Fruit fly (Drosophila melanogaster) whole organism, prepupa: Measurements from ENCODE around the gene CG11562.

ENCODE experiments used
- CG7368 ChIP-seq: fragments of 200-800 bp; sonication (Bioruptor generic); optimal IDR thresholded peaks from 3 replicates; lab custom pipeline; 2016; ENCODE audit warnings: missing biosample characterization, missing genetic modification characterization
- CG8119 ChIP-seq: fragments of 200-800 bp; sonication (Bioruptor generic); IDR thresholded peaks from 3 replicates; pipeline ENCODE4 v1.3.6; 2022; ENCODE audit warnings: missing biosample characterization, missing genetic modification characterization
- Gug ChIP-seq: fragments of 200-800 bp; sonication (Bioruptor generic); IDR thresholded peaks from 2 replicates; pipeline ENCODE4 v1.3.6; 2022; ENCODE audit warnings: missing biosample characterization, missing genetic modification characterization
- Sox14 ChIP-seq: fragments of 200-800 bp; sonication (Bioruptor generic); optimal IDR thresholded peaks from 3 replicates; lab custom pipeline; 2016; ENCODE audit warnings: missing biosample characterization, missing genetic modification characterization

DNA sequence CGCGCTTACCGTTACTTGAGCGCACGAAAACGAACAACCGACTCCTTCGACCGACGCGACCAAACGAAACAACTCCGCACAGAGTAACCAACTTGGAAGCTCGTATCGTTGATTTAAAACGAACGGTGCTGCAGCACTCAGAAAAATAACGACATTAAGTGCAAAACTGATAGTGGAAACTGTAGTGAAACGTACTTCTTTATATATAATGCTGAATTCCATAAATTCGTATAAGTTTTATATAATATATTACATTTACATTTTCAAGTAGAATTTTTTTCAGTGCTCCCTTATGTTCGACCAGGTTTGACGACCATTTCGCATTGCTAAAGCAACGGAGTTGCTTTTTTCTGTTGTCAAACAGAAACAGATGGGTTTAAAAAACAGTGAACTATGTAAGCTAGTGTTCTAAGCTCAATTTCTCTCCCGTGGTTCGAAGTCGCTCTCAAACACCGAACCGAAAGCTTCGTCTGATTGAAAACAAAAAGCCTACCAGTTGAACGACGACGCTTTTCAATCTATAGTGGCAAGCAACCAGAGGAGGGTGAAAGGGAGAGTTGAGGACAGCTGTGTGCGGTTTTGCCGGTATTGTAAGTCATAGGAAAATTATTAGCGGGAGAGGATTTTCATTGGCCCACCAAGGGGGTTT is 24.7 kb upstream of the CG11562 start, which contains the start of gene CG17075:
- TF ChIP-seq CG8119 (GFP tag; lab: Robert Waterston, UW), result peak; percentile 97
- peak; percentile 92 for TF ChIP-seq Gug
- TF ChIP-seq CG7368 (GFP tag; lab: Kevin White, UChicago), result peak; percentile 81
- peak; percentile 77 for TF ChIP-seq Sox14
